Worm (Caenorhabditis elegans) whole organism, L3 larva: Measurements from ENCODE around the gene F49C5.11.

Experiments used
- ZK546.5 ChIP-seq: sonication (generic microtip); optimal IDR thresholded peaks from 2 replicates; lab custom pipeline; 2017; ENCODE audit warnings: missing biosample characterization, missing genetic modification characterization
- ceh-16 ChIP-seq: sonication (generic microtip); optimal IDR thresholded peaks from 2 replicates; lab custom pipeline; 2017; ENCODE audit warnings: missing biosample characterization, missing genetic modification characterization
- ceh-82 ChIP-seq: fragments of 150-350 bp; optimal IDR thresholded peaks from 2 replicates; lab custom pipeline; 2014; ENCODE audit warnings: missing biosample characterization, missing genetic modification characterization
- daf-12 ChIP-seq: fragments of 150-350 bp; optimal IDR thresholded peaks from 2 replicates; lab custom pipeline; 2014; ENCODE audit warnings: missing biosample characterization, missing genetic modification reagents, missing genetic modification characterization
- egl-27 ChIP-seq: sonication (generic microtip); optimal IDR thresholded peaks from 4 replicates; lab custom pipeline; 2017; ENCODE audit warnings: missing biosample characterization, missing genetic modification reagents, missing genetic modification characterization
- egl-5 ChIP-seq: fragments of 150-350 bp; optimal IDR thresholded peaks from 2 replicates; lab custom pipeline; 2017; ENCODE audit warnings: missing biosample characterization, missing genetic modification reagents, missing genetic modification characterization, inconsistent platforms
- elt-1 ChIP-seq: fragments of 150-350 bp; optimal IDR thresholded peaks from 2 replicates; lab custom pipeline; 2014; ENCODE audit warnings: missing biosample characterization, missing genetic modification characterization
- elt-2 ChIP-seq: sonication (generic microtip); optimal IDR thresholded peaks from 2 replicates; lab custom pipeline; 2016; ENCODE audit warnings: missing genetic modification reagents, mild to moderate bottlenecking, missing genetic modification characterization, missing compliant biosample characterization
- elt-3 ChIP-seq, 3 experiments: fragments of 150-350 bp in 1 of 3; sonication (generic microtip) in 2 of 3; optimal IDR thresholded peaks; 2 replicates in 2 of 3; 4 replicates in 1 of 3; lab custom pipeline; 2014 to 2017; ENCODE audit warnings: missing biosample characterization in 3 of 3, missing genetic modification characterization in 3 of 3
- eor-1 ChIP-seq, 2 experiments: fragments of 150-350 bp; optimal IDR thresholded peaks; 2 replicates each; lab custom pipeline; 2014 to 2018; ENCODE audit warnings: missing biosample characterization in 2 of 2, missing genetic modification characterization in 2 of 2
- fkh-10 ChIP-seq: sonication (generic microtip); optimal IDR thresholded peaks from 2 replicates; lab custom pipeline; 2017; ENCODE audit warnings: missing biosample characterization, missing genetic modification reagents, missing genetic modification characterization
- hmg-11 ChIP-seq: sonication (generic microtip); optimal IDR thresholded peaks from 2 replicates; lab custom pipeline; 2016; ENCODE audit warnings: missing genetic modification characterization, missing compliant biosample characterization
- lin-15B ChIP-seq: fragments of 150-350 bp; optimal IDR thresholded peaks from 2 replicates; lab custom pipeline; 2014; ENCODE audit warnings: missing biosample characterization, missing genetic modification characterization
- lin-39 ChIP-seq: fragments of 150-350 bp; optimal IDR thresholded peaks from 2 replicates; lab custom pipeline; 2018; ENCODE audit warnings: missing biosample characterization, missing genetic modification reagents, missing genetic modification characterization
- lsy-12 ChIP-seq: sonication (generic microtip); optimal IDR thresholded peaks from 2 replicates; lab custom pipeline; 2016; ENCODE audit warnings: mild to moderate bottlenecking, missing genetic modification characterization, missing compliant biosample characterization
- nfya-1 ChIP-seq: sonication (generic microtip); optimal IDR thresholded peaks from 2 replicates; lab custom pipeline; 2017; ENCODE audit warnings: missing genetic modification characterization, mild to moderate bottlenecking, missing compliant biosample characterization, antibody characterized with exemption, moderate library complexity; ENCODE audit not compliant: insufficient read depth
- nhr-11 ChIP-seq: fragments of 150-350 bp; optimal IDR thresholded peaks from 2 replicates; lab custom pipeline; 2014; ENCODE audit warnings: missing biosample characterization, missing genetic modification characterization
- nhr-12 ChIP-seq: fragments of 150-350 bp; optimal IDR thresholded peaks from 2 replicates; lab custom pipeline; 2014; ENCODE audit warnings: missing biosample characterization, missing genetic modification characterization
- nhr-23 ChIP-seq: fragments of 150-350 bp; optimal IDR thresholded peaks from 2 replicates; lab custom pipeline; 2014; ENCODE audit warnings: missing biosample characterization, missing genetic modification reagents, missing genetic modification characterization
- nhr-25 ChIP-seq: sonication (generic microtip); optimal IDR thresholded peaks from 2 replicates; lab custom pipeline; 2017; ENCODE audit warnings: missing biosample characterization, missing genetic modification characterization
- nhr-43 ChIP-seq: sonication (generic microtip); optimal IDR thresholded peaks from 2 replicates; lab custom pipeline; 2016; ENCODE audit warnings: mild to moderate bottlenecking, missing genetic modification characterization, missing compliant biosample characterization; ENCODE audit not compliant: poor library complexity, severe bottlenecking
- nhr-76 ChIP-seq: fragments of 150-350 bp; sonication (generic microtip); optimal IDR thresholded peaks from 5 replicates; lab custom pipeline; 2014; ENCODE audit warnings: missing biosample characterization, missing genetic modification characterization
- nhr-77 ChIP-seq: fragments of 150-350 bp; optimal IDR thresholded peaks from 2 replicates; lab custom pipeline; 2014; ENCODE audit warnings: missing biosample characterization, missing genetic modification characterization
- pqm-1 ChIP-seq: fragments of 150-350 bp; optimal IDR thresholded peaks from 2 replicates; lab custom pipeline; 2017; ENCODE audit warnings: missing biosample characterization, missing genetic modification characterization, inconsistent platforms
- sea-2 ChIP-seq: fragments of 150-350 bp; sonication (generic microtip); optimal IDR thresholded peaks from 4 replicates; lab custom pipeline; 2014; ENCODE audit warnings: missing biosample characterization, missing genetic modification reagents, missing genetic modification characterization
- skn-1 ChIP-seq: fragments of 150-350 bp; optimal IDR thresholded peaks from 2 replicates; lab custom pipeline; 2014; ENCODE audit warnings: missing biosample characterization, missing genetic modification characterization
- snpc-4 ChIP-seq: fragments of 150-350 bp; optimal IDR thresholded peaks from 2 replicates; lab custom pipeline; 2014; ENCODE audit warnings: missing biosample characterization, missing genetic modification characterization
- unc-39 ChIP-seq: sonication (generic microtip); optimal IDR thresholded peaks from 4 replicates; lab custom pipeline; 2017; ENCODE audit warnings: missing biosample characterization, missing genetic modification characterization
- unc-62 ChIP-seq: fragments of 150-350 bp; sonication (generic microtip); optimal IDR thresholded peaks from 4 replicates; lab custom pipeline; 2014; ENCODE audit warnings: missing biosample characterization, missing genetic modification reagents, missing genetic modification characterization
- zag-1 ChIP-seq: fragments of 150-350 bp; optimal IDR thresholded peaks from 2 replicates; lab custom pipeline; 2014; ENCODE audit warnings: missing biosample characterization, missing genetic modification characterization
- ztf-11 ChIP-seq: fragments of 150-350 bp; optimal IDR thresholded peaks from 2 replicates; lab custom pipeline; 2014; ENCODE audit warnings: missing biosample characterization, missing genetic modification characterization
- ztf-4 ChIP-seq: fragments of 150-350 bp; optimal IDR thresholded peaks from 2 replicates; lab custom pipeline; 2014; ENCODE audit warnings: missing biosample characterization, missing genetic modification characterization

F49C5.11 gene

DNA sequence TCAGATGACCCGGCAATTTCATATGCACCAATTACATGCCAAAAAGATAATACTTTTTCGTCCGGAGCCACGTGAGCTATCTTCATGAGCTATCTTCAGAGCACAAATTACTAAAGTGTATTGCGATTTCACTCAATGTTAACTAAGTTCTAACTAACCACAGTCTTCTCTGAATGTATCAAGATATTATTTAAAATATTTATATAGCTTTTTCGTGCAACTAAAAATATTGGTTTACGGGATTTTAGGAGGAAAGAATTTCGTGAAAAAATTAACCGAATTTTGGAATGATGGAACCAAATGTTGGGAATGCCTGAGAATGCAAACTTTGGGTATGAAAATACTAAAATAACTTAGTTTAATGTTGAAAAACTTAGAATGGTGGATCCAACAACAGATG lies 8.1 kb upstream of the F49C5.11 start, which contains the start of gene F49C5.16:
Gene F49C5.16, plus strand, starts transcription at position 301 of the 400 bp plus-strand sequence.
- TF ChIP-seq nhr-77 (no peak), elt-2 (tag; lab: Kevin White, UChicago) (no peak), nhr-23 (no peak), fkh-10 (GFP tag; lab: Kevin White, UChicago) (no peak), lsy-12 (tag; lab: Kevin White, UChicago) (no peak), egl-5 (tag; lab: Kevin White, UChicago) (no peak)

DNA sequence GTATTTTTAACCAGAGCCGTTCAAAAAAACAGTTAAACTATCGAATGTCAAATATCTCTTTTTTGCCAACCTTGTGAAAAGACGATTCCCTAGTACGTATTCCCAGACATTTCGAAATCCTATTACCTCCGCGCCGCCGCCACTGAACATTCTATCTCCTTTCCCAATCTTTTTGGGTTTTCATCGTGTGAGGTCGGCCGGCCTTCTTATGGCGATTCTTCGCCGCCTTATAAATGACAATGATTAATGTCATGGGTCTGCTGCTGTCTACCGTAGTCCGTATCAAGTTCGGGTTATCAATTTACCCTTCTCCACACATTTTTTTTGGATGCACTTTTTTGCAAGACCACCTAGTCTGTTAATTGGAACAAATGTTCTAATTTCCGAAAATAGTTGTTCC lies 6.1 kb upstream of the F49C5.11 start:
- TF ChIP-seq nhr-43: peak; percentile 4
- peak; percentile 52 for TF ChIP-seq nhr-25
- TF ChIP-seq elt-3 (tag; optimal IDR thresholded peaks at IDR 0.05; lab: Kevin White, UChicago): peak in 1 of 3 experiments; percentile 20
- no peak for TF ChIP-seq nhr-77
- TF ChIP-seq lin-39 (tag; lab: Kevin White, UChicago): no peak
- TF ChIP-seq lsy-12 (tag; lab: Kevin White, UChicago): no peak
- no peak for TF ChIP-seq ztf-4 (tag; lab: Kevin White, UChicago)
- no peak for TF ChIP-seq hmg-11 (tag; lab: Kevin White, UChicago)
- TF ChIP-seq nhr-12: no peak
- peak; percentile 75 for TF ChIP-seq nfya-1 (tag; lab: Kevin White, UChicago)
- TF ChIP-seq ZK546.5 (tag; lab: Kevin White, UChicago): no peak

DNA sequence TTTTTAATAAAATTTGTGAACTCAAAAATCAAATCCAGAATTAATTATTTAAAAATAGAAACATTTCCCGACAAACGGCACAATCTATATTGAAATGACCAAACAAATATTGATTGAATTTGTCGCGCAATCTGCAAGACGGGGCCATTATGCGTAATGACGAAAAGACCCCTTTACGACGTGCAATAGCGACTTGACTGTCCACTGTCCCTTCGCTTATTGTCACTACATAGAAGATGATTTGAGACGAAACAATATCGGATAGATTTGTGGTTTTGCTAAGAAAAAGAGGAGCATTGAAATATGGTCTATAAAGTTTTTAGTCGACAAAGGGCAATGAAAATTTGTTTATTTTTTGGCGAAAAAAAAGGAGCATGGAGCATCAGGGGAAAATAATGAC lies 4.7 kb upstream of the F49C5.11 start:
- TF ChIP-seq elt-3 (tag; optimal IDR thresholded peaks at IDR 0.05; lab: Kevin White, UChicago) (no peak), ceh-82 (no peak), eor-1 (tag; optimal IDR thresholded peaks at IDR 0.05; lab: Kevin White, UChicago) (no peak), lsy-12 (tag; lab: Kevin White, UChicago) (no peak), zag-1 (tag; lab: Kevin White, UChicago) (no peak), sea-2 (GFP tag; lab: Kevin White, UChicago) (no peak), snpc-4 (tag; lab: Kevin White, UChicago) (no peak), nhr-11 (tag; lab: Kevin White, UChicago) (no peak), ztf-11 (tag; lab: Kevin White, UChicago) (no peak), unc-39 (tag; lab: Kevin White, UChicago) (no peak), ceh-16 (no peak), nhr-12 (no peak)

DNA sequence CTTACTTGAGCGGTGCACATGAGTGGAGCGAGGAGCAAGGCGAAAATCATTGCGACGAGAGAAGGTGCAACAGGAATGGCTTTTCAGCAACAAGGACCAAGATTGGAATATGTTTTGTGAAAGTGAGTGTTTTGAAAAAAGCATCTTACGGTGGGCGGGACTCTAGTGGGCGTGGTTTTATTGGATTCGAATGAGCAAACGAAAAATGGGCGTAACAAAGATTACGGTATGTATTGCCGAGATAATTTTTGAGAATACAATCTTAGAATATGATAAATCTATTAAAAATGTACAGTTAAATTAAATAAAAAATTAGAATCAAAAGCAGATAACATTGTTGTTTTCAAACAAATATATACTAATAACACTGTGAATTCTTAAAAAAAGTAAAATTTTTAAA lies 4.5 kb downstream of the F49C5.11 start, which contains the start of gene F49C5.12:
Gene F49C5.12, minus strand, starts transcription at position 101 of the 400 bp plus-strand sequence.
- TF ChIP-seq elt-2 (tag; lab: Kevin White, UChicago): no peak

DNA sequence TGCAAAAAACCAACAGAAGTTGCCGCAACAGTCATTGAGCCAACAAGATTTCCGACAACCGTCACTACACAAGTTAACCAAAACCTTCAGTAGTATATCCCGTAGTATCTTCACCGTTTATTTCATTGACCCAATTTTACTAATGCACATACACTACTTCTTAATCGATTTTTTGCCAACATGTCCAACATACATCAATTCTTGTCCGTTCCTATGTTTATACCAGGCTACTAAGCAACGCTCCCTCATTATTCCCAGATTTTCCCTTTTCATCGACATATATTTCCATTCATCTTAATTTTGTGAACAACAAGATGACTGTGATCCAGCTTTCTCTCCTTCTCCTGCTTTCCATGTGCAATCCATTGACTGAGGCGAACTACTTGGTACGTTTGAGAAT lies 10.2 kb downstream of the F49C5.11 start, which contains the start of gene F49C5.7:
Gene F49C5.7, plus strand, starts transcription at position 301 of the 400 bp plus-strand sequence.
- TF ChIP-seq nhr-23: no peak
- TF ChIP-seq nfya-1 (tag; lab: Kevin White, UChicago): no peak
- TF ChIP-seq nhr-11 (tag; lab: Kevin White, UChicago): no peak
- TF ChIP-seq eor-1 (tag; optimal IDR thresholded peaks at IDR 0.05; lab: Kevin White, UChicago): no peak
- no peak for TF ChIP-seq daf-12 (tag; lab: Kevin White, UChicago)
- TF ChIP-seq nhr-76 (tag; lab: Kevin White, UChicago): no peak
- no peak for TF ChIP-seq nhr-25
- TF ChIP-seq zag-1 (tag; lab: Kevin White, UChicago): no peak
- no peak for TF ChIP-seq elt-3 (tag; optimal IDR thresholded peaks at IDR 0.05; lab: Kevin White, UChicago)
- TF ChIP-seq, all 47 proteins: peak for 0

DNA sequence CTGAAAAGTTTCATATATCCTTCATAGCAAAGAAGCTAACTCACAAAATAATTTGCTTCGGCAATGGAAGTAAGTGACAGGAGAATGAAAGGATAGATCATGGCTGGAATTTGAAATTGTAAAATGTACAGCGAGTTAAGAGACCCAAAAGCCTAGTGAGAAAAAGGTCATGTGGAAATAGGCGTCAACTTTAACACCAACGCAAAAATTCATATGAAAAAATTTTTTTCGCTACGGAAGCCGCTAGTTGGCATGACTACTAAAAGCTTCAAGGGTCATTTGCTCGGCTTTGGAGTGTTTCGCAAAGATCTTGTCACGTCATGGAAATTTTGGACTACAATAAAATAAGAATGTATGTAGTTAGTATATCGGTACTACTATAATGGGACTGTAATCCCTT lies 14.8 kb downstream of the F49C5.11 start, which contains the start of gene Y38E10A.1:
Gene Y38E10A.1, minus strand, starts transcription at position 101 of the 400 bp plus-strand sequence.
- TF ChIP-seq ztf-4 (tag; lab: Kevin White, UChicago) (no peak), daf-12 (tag; lab: Kevin White, UChicago) (no peak), unc-39 (tag; lab: Kevin White, UChicago) (no peak), ztf-11 (tag; lab: Kevin White, UChicago) (no peak), nhr-12 (no peak), nhr-43 (no peak), unc-62 (GFP tag; lab: Kevin White, UChicago) (no peak), elt-1 (tag; lab: Kevin White, UChicago) (no peak), ceh-16 (no peak), nfya-1 (tag; lab: Kevin White, UChicago) (no peak), fkh-10 (GFP tag; lab: Kevin White, UChicago) (no peak), lin-15B (tag; lab: Kevin White, UChicago) (no peak), ZK546.5 (tag; lab: Kevin White, UChicago) (no peak), skn-1 (tag; lab: Kevin White, UChicago) (no peak), zag-1 (tag; lab: Kevin White, UChicago) (no peak), egl-5 (tag; lab: Kevin White, UChicago) (no peak), ceh-82 (no peak), pqm-1 (no peak), egl-27 (no peak)
- TF ChIP-seq, all 47 proteins: peak for 0
